Fruit fly (Drosophila melanogaster): ENCODE data around the gene CG14070.

Gene CG14070

DNA sequence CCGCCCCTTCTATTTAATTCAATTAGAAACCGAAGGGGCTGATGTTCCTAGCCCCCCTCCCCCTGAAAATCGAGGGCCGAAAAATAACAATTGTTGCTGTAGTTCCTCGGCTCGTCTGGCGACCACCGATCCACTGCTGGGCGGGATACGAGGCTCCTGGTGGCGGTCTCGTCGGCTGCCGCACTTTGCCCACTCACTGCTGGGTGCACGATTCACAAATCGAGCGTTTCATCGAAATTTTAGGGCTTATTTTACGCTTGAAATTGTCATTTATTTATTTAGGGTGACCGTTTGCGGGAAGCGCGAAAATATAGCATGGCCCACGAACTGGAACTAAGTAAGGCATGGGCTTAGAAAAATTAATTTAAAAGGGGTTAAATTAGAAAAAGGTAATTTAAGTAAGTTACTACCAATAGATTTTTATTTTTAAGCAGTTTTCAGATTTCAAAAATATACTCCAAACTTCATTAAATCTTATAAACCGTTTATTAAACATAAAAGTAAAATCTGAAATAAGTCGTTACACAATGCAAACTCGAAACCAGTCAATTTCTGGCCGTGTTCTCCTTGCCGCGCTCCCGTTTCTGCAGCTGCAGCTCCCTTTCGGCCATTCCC is 45.1 kb downstream of the CG14070 start, which contains the start of gene Dnz1 (continued):
- TF ChIP-seq Ets97D (GFP tag; optimal IDR thresholded peaks at IDR 0.05) (no peak), CG4617 (GFP tag; optimal IDR thresholded peaks at IDR 0.05; ENCODE audit: borderline replicate concordance) (peak; percentile 39), HHEX (GFP tag; optimal IDR thresholded peaks at IDR 0.05) (peak; percentile 1), Abd-B (GFP tag; optimal IDR thresholded peaks at IDR 0.05) (peak; percentile 1), CG7271 (tag; optimal IDR thresholded peaks at IDR 0.05) (no peak), sug (tag; optimal IDR thresholded peaks at IDR 0.05) (peak; percentile 60), CG3838 (GFP tag; optimal IDR thresholded peaks at IDR 0.05) (no peak), klu (GFP tag; IDR thresholded peaks at IDR 0.05) (0 out of 2 replicates have a peak, but pooled peaks have one; percentile 26), HmgD (GFP tag; optimal IDR thresholded peaks at IDR 0.05) (no peak), CG10565 (GFP tag; optimal IDR thresholded peaks at IDR 0.05) (no peak), Mrtf (GFP tag; IDR thresholded peaks at IDR 0.05) (no peak), Hr3 (GFP tag; optimal IDR thresholded peaks at IDR 0.05) (peak; percentile 53), HLHmδ (GFP tag; optimal IDR thresholded peaks at IDR 0.05) (no peak), CG13424 (tag; optimal IDR thresholded peaks at IDR 0.05) (peak; percentile 60), CG13123 (GFP tag; optimal IDR thresholded peaks at IDR 0.05) (no peak), z (GFP tag; IDR thresholded peaks at IDR 0.05) (no peak), CG17186 (GFP tag; optimal IDR thresholded peaks at IDR 0.05) (no peak), hth (optimal IDR thresholded peaks at IDR 0.05) (no peak), CG31441 (GFP tag; IDR thresholded peaks at IDR 0.05) (peak; percentile 49; the same call in 1 of the 2 replicates), insv (GFP tag; optimal IDR thresholded peaks at IDR 0.05) (no peak), CG15073 (GFP tag; optimal IDR thresholded peaks at IDR 0.05) (no peak), Dip2 (GFP tag; IDR thresholded peaks at IDR 0.05) (no peak), Sry-β (GFP tag; optimal IDR thresholded peaks at IDR 0.05) (no peak), slou (GFP tag; optimal IDR thresholded peaks at IDR 0.05) (peak; percentile 0), vnd (GFP tag; IDR thresholded peaks at IDR 0.05; ENCODE audit: partially characterized antibody) (no peak), twi (tag; optimal IDR thresholded peaks at IDR 0.05) (no peak), CG7745 (tag; optimal IDR thresholded peaks at IDR 0.05) (no peak), Nf-YC (tag; optimal IDR thresholded peaks at IDR 0.05) (peak; percentile 48), Bteb2 (GFP tag; optimal IDR thresholded peaks at IDR 0.05) (no peak), Antp (GFP tag; optimal IDR thresholded peaks at IDR 0.05) (no peak), CG4360 (GFP tag; IDR thresholded peaks at IDR 0.05) (no peak), CG9437 (GFP tag; optimal IDR thresholded peaks at IDR 0.05) (no peak), CG6791 (GFP tag; IDR thresholded peaks at IDR 0.05; ENCODE audit: partially characterized antibody) (no peak), sim (GFP tag; IDR thresholded peaks at IDR 0.05) (no peak), Awh (GFP tag; IDR thresholded peaks at IDR 0.05) (no peak), hkb (optimal IDR thresholded peaks at IDR 0.05) (no peak), hkb (GFP tag; IDR thresholded peaks at IDR 0.05) (0 out of 2 replicates have a peak, but pooled peaks have one; percentile 35), CG31388 (GFP tag; optimal IDR thresholded peaks at IDR 0.05) (no peak), BtbVII (GFP tag; optimal IDR thresholded peaks at IDR 0.05) (peak; percentile 16), chn (GFP tag; optimal IDR thresholded peaks at IDR 0.05) (peak; percentile 33), Hmr (GFP tag; optimal IDR thresholded peaks at IDR 0.05) (peak; percentile 61), ase (GFP tag; IDR thresholded peaks at IDR 0.05) (no peak), CG10979 (tag; optimal IDR thresholded peaks at IDR 0.05) (peak; percentile 53), exex (tag; optimal IDR thresholded peaks at IDR 0.05) (no peak), CG9817 (tag; optimal IDR thresholded peaks at IDR 0.05) (peak; percentile 28), CG18764 (GFP tag; optimal IDR thresholded peaks at IDR 0.05) (no peak), cad (GFP tag; optimal IDR thresholded peaks at IDR 0.05) (no peak), Vsx1 (GFP tag; optimal IDR thresholded peaks at IDR 0.05) (no peak), Doc3 (GFP tag; IDR thresholded peaks at IDR 0.05; ENCODE audit: partially characterized antibody) (no peak), wor (GFP tag; IDR thresholded peaks at IDR 0.05) (peak; percentile 36; the same call in 1 of the 2 replicates), pnt (GFP tag; optimal IDR thresholded peaks at IDR 0.05) (peak; percentile 18)
